Worm (Caenorhabditis elegans): Measurements from ENCODE around the gene F54E4.2.

DNA sequence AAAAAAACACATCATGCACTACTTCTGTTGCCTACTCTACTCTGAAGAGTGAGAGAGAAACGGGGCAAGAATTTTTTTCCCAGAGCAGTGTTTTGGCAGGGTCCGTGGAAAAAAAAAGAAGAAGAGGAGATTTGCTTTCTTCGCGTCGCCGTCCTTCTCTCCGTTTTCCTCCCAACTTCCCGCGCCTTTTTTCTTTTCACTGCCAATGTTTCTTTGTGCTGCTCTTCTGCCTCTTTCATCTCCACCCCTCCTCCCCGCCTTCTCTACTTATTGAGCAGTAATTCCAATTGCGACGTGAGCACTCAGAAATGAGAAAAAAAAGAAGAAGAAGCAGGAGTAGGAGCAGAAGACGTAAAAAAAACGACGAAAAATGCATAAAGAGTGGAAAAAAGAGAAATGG lies 11.2 kb upstream of the F54E4.2 start:
- TF ChIP-seq ref-1 (GFP tag; conservative IDR thresholded peaks at IDR 0.05) (no peak), T22C8.4 (GFP tag; IDR thresholded peaks at IDR 0.05) (no peak), klf-2 (GFP tag; conservative IDR thresholded peaks at IDR 0.05) (no peak), ztf-29 (GFP tag; IDR thresholded peaks at IDR 0.05) (no peak), cog-1 (tag; optimal IDR thresholded peaks at IDR 0.05) (no peak), med-1 (GFP tag; optimal IDR thresholded peaks at IDR 0.05; ENCODE audit: insufficient read depth) (no peak), flt-1 (GFP tag; IDR thresholded peaks at IDR 0.05) (no peak), tab-1 (GFP tag; IDR thresholded peaks at IDR 0.05) (no peak), ztf-23 (GFP tag; IDR thresholded peaks at IDR 0.05) (0 out of 2 replicates have a peak, but pooled peaks have one; percentile 20)
